Worm (Caenorhabditis elegans) whole organism, late embryonic: ENCODE results near the gene F28E10.4.

Experiments used
- ceh-18 ChIP-seq: sonication (generic microtip); optimal IDR thresholded peaks from 2 replicates; lab custom pipeline; 2016; ENCODE audit warnings: missing genetic modification characterization, missing compliant biosample characterization
- ceh-31 ChIP-seq: sonication (generic microtip); optimal IDR thresholded peaks from 2 replicates; lab custom pipeline; 2016; ENCODE audit warnings: missing genetic modification characterization, missing compliant biosample characterization
- hlh-8 ChIP-seq: sonication (generic microtip); optimal IDR thresholded peaks from 2 replicates; lab custom pipeline; 2016; ENCODE audit warnings: missing genotype, missing genetic modification characterization, missing compliant biosample characterization

ce11 chrIV:4612597-4612996, 45.4 kb upstream of the F28E10.4 start:
- no peak for TF ChIP-seq ceh-31 (tag; lab: Kevin White, UChicago)
- TF ChIP-seq ceh-18 (tag; lab: Kevin White, UChicago), result no peak
- no peak for TF ChIP-seq hlh-8
